Worm (Caenorhabditis elegans) whole organism, L3 larva: Measurements from ENCODE around the gene csn-1.

Source experiments
- daf-12 ChIP-seq: fragments of 150-350 bp; optimal IDR thresholded peaks from 2 replicates; lab custom pipeline; 2014; ENCODE audit warnings: missing biosample characterization, missing genetic modification reagents, missing genetic modification characterization
- egl-27 ChIP-seq: sonication (generic microtip); optimal IDR thresholded peaks from 4 replicates; lab custom pipeline; 2017; ENCODE audit warnings: missing biosample characterization, missing genetic modification reagents, missing genetic modification characterization
- elt-1 ChIP-seq: fragments of 150-350 bp; optimal IDR thresholded peaks from 2 replicates; lab custom pipeline; 2014; ENCODE audit warnings: missing biosample characterization, missing genetic modification characterization
- elt-2 ChIP-seq: sonication (generic microtip); optimal IDR thresholded peaks from 2 replicates; lab custom pipeline; 2016; ENCODE audit warnings: missing genetic modification reagents, mild to moderate bottlenecking, missing genetic modification characterization, missing compliant biosample characterization
- snpc-4 ChIP-seq: fragments of 150-350 bp; optimal IDR thresholded peaks from 2 replicates; lab custom pipeline; 2014; ENCODE audit warnings: missing biosample characterization, missing genetic modification characterization
- tbx-2 ChIP-seq: sonication (generic microtip); optimal IDR thresholded peaks from 2 replicates; lab custom pipeline; 2016; ENCODE audit warnings: mild to moderate bottlenecking, missing genetic modification characterization, missing compliant biosample characterization
- zag-1 ChIP-seq: fragments of 150-350 bp; optimal IDR thresholded peaks from 2 replicates; lab custom pipeline; 2014; ENCODE audit warnings: missing biosample characterization, missing genetic modification characterization
- ztf-11 ChIP-seq: fragments of 150-350 bp; optimal IDR thresholded peaks from 2 replicates; lab custom pipeline; 2014; ENCODE audit warnings: missing biosample characterization, missing genetic modification characterization

DNA sequence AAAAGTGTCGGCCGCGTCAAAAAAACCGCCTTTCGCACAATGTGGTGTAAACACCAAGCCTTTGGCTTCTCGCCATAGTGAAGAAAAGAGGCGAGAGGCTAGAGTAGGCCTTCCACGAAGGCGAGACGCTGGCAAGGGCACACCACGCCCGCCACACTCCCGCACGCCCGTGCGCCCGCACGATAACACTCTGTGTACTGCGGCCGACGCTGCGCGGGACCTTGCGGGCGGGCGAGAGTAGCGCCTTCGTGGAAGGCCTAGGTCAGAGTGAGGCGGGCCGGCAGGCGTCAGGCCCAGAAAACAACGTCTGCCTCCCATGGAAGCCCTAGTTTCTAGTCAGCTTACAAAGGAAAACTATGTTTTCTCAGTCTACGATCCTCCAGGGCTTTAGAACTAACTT, 58.3 kb downstream of the csn-1 start:
- no peak for TF ChIP-seq elt-2 (tag; lab: Kevin White, UChicago)
- no peak for TF ChIP-seq tbx-2 (tag; lab: Kevin White, UChicago)
- no peak for TF ChIP-seq ztf-11 (tag; lab: Kevin White, UChicago)
- TF ChIP-seq elt-1 (tag; lab: Kevin White, UChicago), result no peak
- TF ChIP-seq zag-1 (tag; lab: Kevin White, UChicago), result no peak
- no peak for TF ChIP-seq egl-27 (tag; lab: Kevin White, UChicago)
- no peak for TF ChIP-seq snpc-4 (tag; lab: Kevin White, UChicago)
- no peak for TF ChIP-seq daf-12 (tag; lab: Kevin White, UChicago)
